Fruit fly (Drosophila melanogaster) whole organism, embryonic: ENCODE data around the gene CG42540.

Experiments used
- Abd-B ChIP-seq: fragments of 200-800 bp; sonication (Bioruptor generic); optimal IDR thresholded peaks from 2 replicates; lab custom pipeline; 2018; ENCODE audit warnings: missing biosample characterization, mild to moderate bottlenecking, missing genetic modification characterization, moderate library complexity
- C15 ChIP-seq: fragments of 200-800 bp; sonication (Bioruptor generic); IDR thresholded peaks from 3 replicates; pipeline ENCODE4 v1.3.6; 2022; ENCODE audit warnings: missing biosample characterization, missing genetic modification characterization
- CG10431 ChIP-seq: fragments of 200-800 bp; sonication (Bioruptor generic); optimal IDR thresholded peaks from 3 replicates; lab custom pipeline; 2018; ENCODE audit warnings: missing biosample characterization, mild to moderate bottlenecking, missing genetic modification characterization
- CG12299 ChIP-seq: fragments of 200-800 bp; sonication (Bioruptor generic); optimal IDR thresholded peaks from 2 replicates; lab custom pipeline; 2018; ENCODE audit warnings: missing biosample characterization, mild to moderate bottlenecking, missing genetic modification characterization
- CG13287 ChIP-seq: fragments of 200-800 bp; sonication (Bioruptor generic); IDR thresholded peaks from 2 replicates; pipeline ENCODE4 v1.3.6; 2022; ENCODE audit warnings: missing biosample characterization, missing genetic modification characterization; ENCODE audit not compliant: partially characterized antibody
- CG17359 ChIP-seq: fragments of 200-800 bp; sonication (Bioruptor generic); optimal IDR thresholded peaks from 3 replicates; lab custom pipeline; 2018; ENCODE audit warnings: missing biosample characterization, mild to moderate bottlenecking, missing genetic modification characterization, moderate library complexity
- CG17568 ChIP-seq: fragments of 200-800 bp; sonication (Bioruptor generic); optimal IDR thresholded peaks from 2 replicates; lab custom pipeline; 2018; ENCODE audit warnings: missing biosample characterization, mild to moderate bottlenecking, missing genetic modification characterization, moderate library complexity
- CG18262 ChIP-seq: fragments of 200-800 bp; optimal IDR thresholded peaks from 3 replicates; lab custom pipeline; 2019; ENCODE audit warnings: missing biosample characterization, mild to moderate bottlenecking, missing genetic modification characterization, moderate library complexity
- CG18476 ChIP-seq: fragments of 200-800 bp; sonication (Bioruptor generic); optimal IDR thresholded peaks from 2 replicates; lab custom pipeline; 2016; ENCODE audit warnings: missing biosample characterization, mild to moderate bottlenecking, missing genetic modification characterization
- CG2129 ChIP-seq: fragments of 200-800 bp; sonication (Bioruptor generic); IDR thresholded peaks from 2 replicates; pipeline ENCODE4 v1.3.6; 2022; ENCODE audit warnings: missing biosample characterization, missing genetic modification characterization; ENCODE audit not compliant: partially characterized antibody
- CG2712 ChIP-seq: fragments of 200-800 bp; optimal IDR thresholded peaks from 3 replicates; lab custom pipeline; 2019; ENCODE audit warnings: missing biosample characterization, mild to moderate bottlenecking, missing genetic modification characterization, moderate library complexity
- CG33213 ChIP-seq: fragments of 200-800 bp; sonication (Bioruptor generic); optimal IDR thresholded peaks from 3 replicates; lab custom pipeline; 2016; ENCODE audit warnings: missing biosample characterization, missing genetic modification characterization
- CG4617 ChIP-seq: fragments of 200-800 bp; sonication (Bioruptor generic); optimal IDR thresholded peaks from 3 replicates; lab custom pipeline; 2016; ENCODE audit warnings: missing biosample characterization, missing genetic modification characterization, borderline replicate concordance
- CG7372 ChIP-seq: fragments of 200-800 bp; sonication (Bioruptor generic); IDR thresholded peaks from 2 replicates; pipeline ENCODE4 v1.3.6; 2022; ENCODE audit warnings: missing biosample characterization, missing genetic modification characterization
- CTCF ChIP-seq: fragments of 200-800 bp; sonication (Bioruptor generic); optimal IDR thresholded peaks from 2 replicates; lab custom pipeline; 2017; ENCODE audit warnings: missing biosample characterization, mild to moderate bottlenecking, missing genetic modification characterization, moderate library complexity
- D19A ChIP-seq: fragments of 200-800 bp; optimal IDR thresholded peaks from 3 replicates; lab custom pipeline; 2019; ENCODE audit warnings: missing biosample characterization, mild to moderate bottlenecking, missing genetic modification characterization, moderate library complexity
- Dad ChIP-seq: fragments of 200-800 bp; sonication (Bioruptor generic); optimal IDR thresholded peaks from 3 replicates; lab custom pipeline; 2016; ENCODE audit warnings: missing biosample characterization, missing genetic modification characterization
- Dbx ChIP-seq: fragments of 200-800 bp; sonication (Bioruptor generic); IDR thresholded peaks from 3 replicates; pipeline ENCODE4 v1.3.6; 2022; ENCODE audit warnings: missing biosample characterization, missing genetic modification characterization
- Deaf1 ChIP-seq: fragments of 200-800 bp; optimal IDR thresholded peaks from 3 replicates; lab custom pipeline; 2019; ENCODE audit warnings: missing biosample characterization, mild to moderate bottlenecking, missing genetic modification characterization, moderate library complexity
- Dfd ChIP-seq, 2 experiments: fragments of >200 bp; optimal IDR thresholded peaks; 2 replicates each; lab custom pipeline; 2017; ENCODE audit warnings: missing biosample characterization in 2 of 2, missing genetic modification characterization in 2 of 2
- Dip3 ChIP-seq: fragments of 200-800 bp; sonication (Bioruptor generic); optimal IDR thresholded peaks from 3 replicates; lab custom pipeline; 2016; ENCODE audit warnings: missing biosample characterization, missing genetic modification characterization
- Doc3 ChIP-seq: fragments of 200-800 bp; sonication (Bioruptor generic); IDR thresholded peaks from 3 replicates; pipeline ENCODE4 v1.3.6; 2022; ENCODE audit warnings: missing biosample characterization, missing genetic modification characterization; ENCODE audit not compliant: partially characterized antibody
- Dp ChIP-seq: fragments of 200-800 bp; sonication (Bioruptor generic); optimal IDR thresholded peaks from 2 replicates; lab custom pipeline; 2018; ENCODE audit warnings: missing biosample characterization, mild to moderate bottlenecking, missing genetic modification characterization, moderate library complexity
- Eip74EF ChIP-seq, 2 experiments: fragments of 200-800 bp in 1 of 2; fragments of >200 bp in 1 of 2; sonication (Bioruptor generic) in 1 of 2; optimal IDR thresholded peaks; 2 replicates each; lab custom pipeline; 2017 to 2019; ENCODE audit warnings: missing biosample characterization in 2 of 2, missing genetic modification characterization in 2 of 2, mild to moderate bottlenecking in 1 of 2, moderate library complexity in 1 of 2
- Fer3 ChIP-seq: fragments of 200-800 bp; sonication (Bioruptor generic); optimal IDR thresholded peaks from 2 replicates; lab custom pipeline; 2018; ENCODE audit warnings: missing biosample characterization, mild to moderate bottlenecking, missing genetic modification characterization, moderate library complexity
- Gug ChIP-seq: fragments of 200-800 bp; sonication (Bioruptor generic); IDR thresholded peaks from 4 replicates; pipeline ENCODE4 v1.3.6; 2022; ENCODE audit warnings: missing biosample characterization, missing genetic modification characterization
- Hr78 ChIP-seq, 2 experiments: fragments of 200-800 bp in 1 of 2; fragments of >200 bp in 1 of 2; sonication (Bioruptor generic) in 1 of 2; optimal IDR thresholded peaks; 2 replicates each; lab custom pipeline; 2017 to 2019; ENCODE audit warnings: missing biosample characterization in 2 of 2, missing genetic modification characterization in 2 of 2, mild to moderate bottlenecking in 1 of 2, moderate library complexity in 1 of 2
- Kr ChIP-seq: fragments of 200-800 bp; sonication (Bioruptor generic); optimal IDR thresholded peaks from 2 replicates; lab custom pipeline; 2017; ENCODE audit warnings: missing biosample characterization, mild to moderate bottlenecking, missing genetic modification characterization
- Lhr ChIP-seq: fragments of 200-800 bp; sonication (Bioruptor generic); optimal IDR thresholded peaks from 3 replicates; lab custom pipeline; 2017; ENCODE audit warnings: mild to moderate bottlenecking, missing biosample characterization, missing genetic modification reagents, missing genetic modification characterization
- MBD-R2 ChIP-seq: fragments of 200-800 bp; sonication (Bioruptor generic); IDR thresholded peaks from 2 replicates; pipeline ENCODE4 v1.3.6; 2022; ENCODE audit warnings: missing biosample characterization, missing genetic modification characterization
- Nf-YB ChIP-seq: fragments of 200-800 bp; sonication (Bioruptor generic); optimal IDR thresholded peaks from 3 replicates; lab custom pipeline; 2019; ENCODE audit warnings: missing biosample characterization, mild to moderate bottlenecking, missing genetic modification characterization, moderate library complexity
- Sox102F ChIP-seq: fragments of 200-800 bp; sonication (Bioruptor generic); optimal IDR thresholded peaks from 2 replicates; lab custom pipeline; 2018; ENCODE audit warnings: missing biosample characterization, mild to moderate bottlenecking, missing genetic modification characterization, moderate library complexity
- al ChIP-seq: fragments of 200-800 bp; sonication (Bioruptor generic); IDR thresholded peaks from 2 replicates; pipeline ENCODE4 v1.3.6; 2022; ENCODE audit warnings: missing biosample characterization, missing genetic modification characterization
- chif ChIP-seq, 2 experiments: fragments of 200-800 bp; sonication (Bioruptor generic); optimal IDR thresholded peaks; 3 replicates each; lab custom pipeline; 2016; ENCODE audit warnings: missing biosample characterization in 2 of 2, missing genetic modification characterization in 2 of 2
- crp ChIP-seq, 2 experiments: fragments of 200-800 bp; sonication (Bioruptor generic); optimal IDR thresholded peaks; 2 replicates in 1 of 2; 3 replicates in 1 of 2; lab custom pipeline; 2017; ENCODE audit warnings: missing biosample characterization in 2 of 2, missing genetic modification characterization in 2 of 2, mild to moderate bottlenecking in 1 of 2, moderate library complexity in 1 of 2
- dmrt99B ChIP-seq: fragments of 200-800 bp; sonication (Bioruptor generic); optimal IDR thresholded peaks from 2 replicates; lab custom pipeline; 2018; ENCODE audit warnings: missing biosample characterization, mild to moderate bottlenecking, missing genetic modification characterization, moderate library complexity
- fd64A ChIP-seq: fragments of 200-800 bp; sonication (Bioruptor generic); optimal IDR thresholded peaks from 3 replicates; lab custom pipeline; 2018; ENCODE audit warnings: missing biosample characterization, mild to moderate bottlenecking, missing genetic modification characterization
- fd96Cb ChIP-seq: fragments of 200-800 bp; sonication (Bioruptor generic); optimal IDR thresholded peaks from 2 replicates; lab custom pipeline; 2018; ENCODE audit warnings: missing biosample characterization, mild to moderate bottlenecking, missing genetic modification characterization, moderate library complexity
- gfzf ChIP-seq: fragments of 200-800 bp; sonication (Bioruptor generic); optimal IDR thresholded peaks from 2 replicates; lab custom pipeline; 2016; ENCODE audit warnings: missing biosample characterization, mild to moderate bottlenecking, missing genetic modification characterization, moderate library complexity
- grn ChIP-seq: fragments of 200-800 bp; sonication (Bioruptor generic); optimal IDR thresholded peaks from 3 replicates; lab custom pipeline; 2017; ENCODE audit warnings: missing biosample characterization, missing genetic modification characterization
- gsb ChIP-seq: fragments of 200-800 bp; sonication (Bioruptor generic); IDR thresholded peaks from 2 replicates; pipeline ENCODE4 v1.3.6; 2022; ENCODE audit warnings: missing biosample characterization, missing genetic modification characterization
- luna ChIP-seq: fragments of 200-800 bp; sonication (Bioruptor generic); optimal IDR thresholded peaks from 2 replicates; lab custom pipeline; 2016; ENCODE audit warnings: missing biosample characterization, missing genetic modification characterization
- nerfin-2 ChIP-seq: fragments of 200-800 bp; sonication (Bioruptor generic); IDR thresholded peaks from 2 replicates; pipeline ENCODE4 v1.3.6; 2022; ENCODE audit warnings: missing biosample characterization, missing genetic modification characterization; ENCODE audit not compliant: partially characterized antibody
- rib ChIP-seq: fragments of 200-800 bp; sonication (Bioruptor generic); IDR thresholded peaks from 2 replicates; pipeline ENCODE4 v1.3.6; 2022; ENCODE audit warnings: missing biosample characterization, missing genetic modification characterization
- schlank ChIP-seq: fragments of 200-800 bp; sonication (Bioruptor generic); optimal IDR thresholded peaks from 2 replicates; lab custom pipeline; 2018; ENCODE audit warnings: missing biosample characterization, mild to moderate bottlenecking, missing genetic modification characterization
- sima ChIP-seq: fragments of 200-800 bp; sonication (Bioruptor generic); optimal IDR thresholded peaks from 2 replicates; lab custom pipeline; 2016; ENCODE audit warnings: missing biosample characterization, missing genetic modification characterization
- slp2 ChIP-seq: fragments of 200-800 bp; sonication (Bioruptor generic); optimal IDR thresholded peaks from 2 replicates; lab custom pipeline; 2016; ENCODE audit warnings: missing biosample characterization, missing genetic modification characterization
- ssp ChIP-seq: fragments of 200-800 bp; sonication (Bioruptor generic); IDR thresholded peaks from 2 replicates; pipeline ENCODE4 v1.3.6; 2022; ENCODE audit warnings: missing biosample characterization, missing genetic modification characterization
- tll ChIP-seq, 2 experiments: fragments of 200-800 bp in 1 of 2; fragments of >200 bp in 1 of 2; sonication (Bioruptor generic) in 1 of 2; optimal IDR thresholded peaks; 2 replicates each; lab custom pipeline; 2017 to 2019; ENCODE audit warnings: missing biosample characterization in 2 of 2, missing genetic modification characterization in 2 of 2, mild to moderate bottlenecking in 1 of 2, moderate library complexity in 1 of 2
- trem ChIP-seq: fragments of 200-800 bp; optimal IDR thresholded peaks from 3 replicates; lab custom pipeline; 2019; ENCODE audit warnings: missing biosample characterization, mild to moderate bottlenecking, missing genetic modification characterization, moderate library complexity

Gene CG42540

DNA sequence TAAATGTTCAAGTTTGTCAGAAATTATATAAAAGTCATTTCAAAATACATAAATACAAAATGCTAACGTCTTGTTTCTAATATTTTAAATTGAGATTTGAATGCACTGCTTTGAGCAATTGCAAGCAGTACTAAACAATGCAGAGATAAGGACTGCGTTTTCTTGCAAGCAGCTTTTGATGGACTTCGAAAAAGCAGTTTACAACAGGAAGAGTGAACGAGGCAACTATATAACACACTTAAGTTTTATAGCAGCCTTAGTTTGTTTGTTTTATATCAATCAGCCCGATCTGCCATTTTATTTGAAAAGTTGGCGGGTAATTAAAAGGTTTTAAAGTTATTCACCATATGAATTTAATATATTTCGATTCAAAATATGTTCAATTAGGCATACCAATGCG, 2.5 kb upstream of the CG42540 start (continued):
- no peak for TF ChIP-seq Doc3 (GFP tag; lab: Robert Waterston, UW)
- no peak for TF ChIP-seq Nf-YB (GFP tag; lab: Kevin White, UChicago)
- peak; percentile 25 for TF ChIP-seq trem
- no peak for TF ChIP-seq luna (GFP tag; lab: Kevin White, UChicago)
- no peak for TF ChIP-seq al (GFP tag; lab: Robert Waterston, UW)
- no peak for TF ChIP-seq CG18262 (tag; lab: Kevin White, UChicago)
- no peak for TF ChIP-seq CG10431 (GFP tag; lab: Kevin White, UChicago)
- TF ChIP-seq schlank (tag; lab: Kevin White, UChicago) = no peak
- TF ChIP-seq Dfd (GFP tag; optimal IDR thresholded peaks at IDR 0.05; lab: Kevin White, UChicago) = peak in 1 of 2 experiments; percentile 66
- TF ChIP-seq C15 (GFP tag; lab: Robert Waterston, UW) = no peak
- TF ChIP-seq Abd-B = peak; percentile 91
- TF ChIP-seq Dip3 (GFP tag; lab: Kevin White, UChicago) = no peak
- TF ChIP-seq fd64A (GFP tag; lab: Kevin White, UChicago) = no peak
- peak in 1 of 2 experiments; percentile 30 for TF ChIP-seq chif (GFP tag; optimal IDR thresholded peaks at IDR 0.05; lab: Kevin White, UChicago)
- no peak for TF ChIP-seq sima (GFP tag; lab: Kevin White, UChicago)
- no peak for TF ChIP-seq MBD-R2
- no peak for TF ChIP-seq CG17359
- no peak for TF ChIP-seq CG2129 (GFP tag; lab: Robert Waterston, UW)
- no peak for TF ChIP-seq Dbx (GFP tag; lab: Robert Waterston, UW)
- no peak for TF ChIP-seq Fer3
- TF ChIP-seq crp (GFP tag; optimal IDR thresholded peaks at IDR 0.05; lab: Kevin White, UChicago) = no peak
- no peak for TF ChIP-seq Deaf1 (tag; lab: Kevin White, UChicago)
- no peak for TF ChIP-seq Sox102F (GFP tag; lab: Kevin White, UChicago)
- no peak for TF ChIP-seq rib
- peak; percentile 7 for TF ChIP-seq CTCF (GFP tag; lab: Kevin White, UChicago)
- no peak; the same call in 1 of the 2 replicates for TF ChIP-seq CG13287 (GFP tag; lab: Robert Waterston, UW)
- TF ChIP-seq D19A = no peak
- no peak for TF ChIP-seq CG4617 (GFP tag; lab: Kevin White, UChicago)
- peak; percentile 83 for TF ChIP-seq Lhr
- no peak for TF ChIP-seq gfzf (GFP tag; lab: Kevin White, UChicago)
- TF ChIP-seq nerfin-2 (GFP tag; lab: Robert Waterston, UW) = no peak
- no peak for TF ChIP-seq Gug
- no peak for TF ChIP-seq tll (GFP tag; optimal IDR thresholded peaks at IDR 0.05; lab: Kevin White, UChicago)
- TF ChIP-seq CG12299 = no peak
- TF ChIP-seq CG17568 (GFP tag; lab: Kevin White, UChicago) = no peak
- TF ChIP-seq CG18476 = no peak
- peak; percentile 91 for TF ChIP-seq Dp
- TF ChIP-seq dmrt99B (tag; lab: Kevin White, UChicago) = no peak
- no peak for TF ChIP-seq slp2 (GFP tag; lab: Kevin White, UChicago)
- no peak for TF ChIP-seq CG2712 (tag; lab: Kevin White, UChicago)
- no peak for TF ChIP-seq Dad
- peak in 1 of 2 experiments; percentile 30 for TF ChIP-seq Eip74EF (GFP tag; optimal IDR thresholded peaks at IDR 0.05; lab: Kevin White, UChicago)
- TF ChIP-seq CG33213 (GFP tag; lab: Kevin White, UChicago) = peak; percentile 51
- no peak for TF ChIP-seq CG7372
- no peak for TF ChIP-seq Kr (GFP tag; lab: Kevin White, UChicago)
- TF ChIP-seq ssp (GFP tag; lab: Robert Waterston, UW) = no peak
- TF ChIP-seq gsb = no peak
- peak; percentile 59 for TF ChIP-seq grn
- TF ChIP-seq Hr78 (GFP tag; optimal IDR thresholded peaks at IDR 0.05; lab: Kevin White, UChicago) = no peak
- TF ChIP-seq fd96Cb (tag; lab: Kevin White, UChicago) = no peak
